Fruit fly (Drosophila melanogaster): Measurements from ENCODE around the gene CG11986.

dm6 chr3R:8997397-8997796 lies 17.8 kb upstream of the CG11986 start, which contains the start of gene CG11977:
- TF ChIP-seq Smox (GFP tag; optimal IDR thresholded peaks at IDR 0.05): no peak
- no peak for TF ChIP-seq CG6276 (GFP tag; optimal IDR thresholded peaks at IDR 0.05)
- no peak for TF ChIP-seq Sox102F (GFP tag; optimal IDR thresholded peaks at IDR 0.05)
- no peak for TF ChIP-seq CG9139 (GFP tag; optimal IDR thresholded peaks at IDR 0.05)
- TF ChIP-seq Lpt (GFP tag; optimal IDR thresholded peaks at IDR 0.05): no peak
- TF ChIP-seq CG15336 (GFP tag; IDR thresholded peaks at IDR 0.05): no peak
- TF ChIP-seq esn (GFP tag; optimal IDR thresholded peaks at IDR 0.05): no peak

All from whole organism, prepupa.